Fruit fly (Drosophila melanogaster) Kc167 (cell line): Measurements from ENCODE around the gene Usp47.

Experiments used
- Myc ChIP-seq: fragments of >200 bp; optimal IDR thresholded peaks from 2 replicates; lab custom pipeline; 2017; ENCODE audit warnings: missing external identifiers
- Sin3A ChIP-seq: fragments of >200 bp; optimal IDR thresholded peaks from 2 replicates; lab custom pipeline; 2018; ENCODE audit warnings: missing external identifiers
- h ChIP-seq: fragments of >200 bp; optimal IDR thresholded peaks from 3 replicates; lab custom pipeline; 2018; ENCODE audit warnings: missing external identifiers
- insv ChIP-seq: fragments of >200 bp; optimal IDR thresholded peaks from 3 replicates; lab custom pipeline; 2018; ENCODE audit warnings: missing external identifiers
- psq ChIP-seq: fragments of >200 bp; optimal IDR thresholded peaks from 2 replicates; lab custom pipeline; 2017; ENCODE audit warnings: missing external identifiers
- ttk ChIP-seq: sonication (Bioruptor generic); optimal IDR thresholded peaks from 2 replicates; lab custom pipeline; 2017; ENCODE audit warnings: missing external identifiers

Usp47 gene

dm6 chr3L:5752903-5753604 is at the start of gene Usp47:
TSS of gene Usp47 (plus strand) at chr3L:5752973.
- no peak for TF ChIP-seq psq
- no peak for TF ChIP-seq h (lab: Kevin White, UChicago)
- no peak for TF ChIP-seq Myc (lab: Kevin White, UChicago)
- no peak for TF ChIP-seq Sin3A (lab: Kevin White, UChicago)
- no peak for TF ChIP-seq ttk (lab: Kevin White, UChicago)
- TF ChIP-seq insv: no peak

- TF ChIP-seq Myc (lab: Kevin White, UChicago) (no peak), psq (no peak), h (lab: Kevin White, UChicago) (no peak), ttk (lab: Kevin White, UChicago) (no peak), Sin3A (lab: Kevin White, UChicago) (no peak)
These were observed 39.7 kb upstream of the Usp47 start, which contains the start of gene CG44521 for dm6 chr3L:5713031-5713430. TSS of gene CG44521 (plus strand) at chr3L:5713331.

dm6 chr3L:5731639-5732038 is 21.1 kb upstream of the Usp47 start:
- TF ChIP-seq Myc (lab: Kevin White, UChicago): no peak
- TF ChIP-seq Sin3A (lab: Kevin White, UChicago): no peak

- no peak for TF ChIP-seq h (lab: Kevin White, UChicago)
- no peak for TF ChIP-seq Sin3A (lab: Kevin White, UChicago)
- TF ChIP-seq ttk (lab: Kevin White, UChicago): no peak
- TF ChIP-seq insv: no peak
- no peak for TF ChIP-seq Myc (lab: Kevin White, UChicago)
- no peak for TF ChIP-seq psq
These were observed 3.0 kb upstream of the Usp47 start for dm6 chr3L:5749616-5750336.

dm6 chr3L:5751417-5751739 is 1.4 kb upstream of the Usp47 start:
- TF ChIP-seq insv: no peak
- no peak for TF ChIP-seq h (lab: Kevin White, UChicago)
- no peak for TF ChIP-seq Sin3A (lab: Kevin White, UChicago)
- TF ChIP-seq psq: no peak
- no peak for TF ChIP-seq ttk (lab: Kevin White, UChicago)
- TF ChIP-seq Myc (lab: Kevin White, UChicago): no peak

dm6 chr3L:5751740-5752579 is 813 bp upstream of the Usp47 start, which contains the start of gene DnaJ-1:
TSS of gene DnaJ-1 (minus strand) at chr3L:5752189.
- no peak for TF ChIP-seq ttk (lab: Kevin White, UChicago)
- no peak for TF ChIP-seq Sin3A (lab: Kevin White, UChicago)
- TF ChIP-seq h (lab: Kevin White, UChicago): no peak
- TF ChIP-seq psq: no peak
- TF ChIP-seq insv: no peak
- TF ChIP-seq Myc (lab: Kevin White, UChicago): no peak

dm6 chr3L:5753605-5754365 is 1.0 kb downstream of the Usp47 start:
- TF ChIP-seq ttk (lab: Kevin White, UChicago) (no peak), h (lab: Kevin White, UChicago) (no peak), Myc (lab: Kevin White, UChicago) (no peak), insv (no peak), psq (no peak), Sin3A (lab: Kevin White, UChicago) (no peak)

dm6 chr3L:5764922-5765843 is 12.4 kb downstream of the Usp47 start, which contains the start of gene CG10576:
TSS of gene CG10576 (minus strand) at chr3L:5765702.
- TF ChIP-seq ttk (lab: Kevin White, UChicago): no peak
- TF ChIP-seq insv: no peak
- TF ChIP-seq psq: no peak
- no peak for TF ChIP-seq Myc (lab: Kevin White, UChicago)
- no peak for TF ChIP-seq Sin3A (lab: Kevin White, UChicago)
- no peak for TF ChIP-seq h (lab: Kevin White, UChicago)

- TF ChIP-seq psq: no peak
- TF ChIP-seq h (lab: Kevin White, UChicago): no peak
- no peak for TF ChIP-seq insv
- no peak for TF ChIP-seq ttk (lab: Kevin White, UChicago)
- TF ChIP-seq Sin3A (lab: Kevin White, UChicago): no peak
- TF ChIP-seq Myc (lab: Kevin White, UChicago): no peak
These were observed 13.0 kb downstream of the Usp47 start, which contains the start of gene Txl for dm6 chr3L:5765844-5766200. TSS of gene Txl (plus strand) at chr3L:5765846.
